Fruit fly (Drosophila melanogaster): ENCODE data around the gene cup.
A peak's percentile ranks its signal among the peaks of the same experiment; 100 is the strongest.

Gene cup

dm6 chr2L:6686612-6687011 is 23.1 kb downstream of the cup start, which contains the start of gene CG11327:
TSS of gene CG11327 (minus strand) at chr2L:6686712.
- TF ChIP-seq Pif1A (GFP tag; optimal IDR thresholded peaks at IDR 0.05): no peak
- TF ChIP-seq CG15710 (tag; optimal IDR thresholded peaks at IDR 0.05): no peak
- no peak for TF ChIP-seq CG32121 (GFP tag; IDR thresholded peaks at IDR 0.05)
- TF ChIP-seq rn (GFP tag; IDR thresholded peaks at IDR 0.05): no peak
- TF ChIP-seq CG10348 (GFP tag; IDR thresholded peaks at IDR 0.05): no peak
- TF ChIP-seq CG8301 (tag; optimal IDR thresholded peaks at IDR 0.05): no peak
- TF ChIP-seq CG8159 (tag; optimal IDR thresholded peaks at IDR 0.05): no peak
- TF ChIP-seq CG13204 (GFP tag; optimal IDR thresholded peaks at IDR 0.05): no peak
- TF ChIP-seq Pif1B (GFP tag; optimal IDR thresholded peaks at IDR 0.05): no peak
- no peak for TF ChIP-seq CG9948 (tag; optimal IDR thresholded peaks at IDR 0.05)

- TF ChIP-seq CG8159 (tag; optimal IDR thresholded peaks at IDR 0.05) (peak; percentile 4), Pif1A (GFP tag; optimal IDR thresholded peaks at IDR 0.05) (peak; percentile 22), fd96Ca (GFP tag; IDR thresholded peaks at IDR 0.05) (no peak), CG15710 (tag; optimal IDR thresholded peaks at IDR 0.05) (peak; percentile 1), Pif1B (GFP tag; optimal IDR thresholded peaks at IDR 0.05) (no peak), CG14655 (GFP tag; optimal IDR thresholded peaks at IDR 0.05) (peak; percentile 59), CG9948 (tag; optimal IDR thresholded peaks at IDR 0.05) (peak; percentile 25), CG8301 (tag; optimal IDR thresholded peaks at IDR 0.05) (peak; percentile 30), CG17806 (tag; optimal IDR thresholded peaks at IDR 0.05) (peak; percentile 33), Snoo (tag; optimal IDR thresholded peaks at IDR 0.05) (no peak), CG34367 (tag; optimal IDR thresholded peaks at IDR 0.05) (peak; percentile 14)
These were observed 28.6 kb downstream of the cup start for dm6 chr2L:6692048-6692447.

- TF ChIP-seq CG34367 (tag; optimal IDR thresholded peaks at IDR 0.05): peak; percentile 66
- peak; percentile 69 for TF ChIP-seq CG9948 (tag; optimal IDR thresholded peaks at IDR 0.05)
- no peak for TF ChIP-seq Ets98B (GFP tag; IDR thresholded peaks at IDR 0.05)
- 0 out of 3 replicates have a peak, but pooled peaks have one; percentile 59 for TF ChIP-seq CG4496 (GFP tag; IDR thresholded peaks at IDR 0.05)
- peak; percentile 44 for TF ChIP-seq Snoo (tag; optimal IDR thresholded peaks at IDR 0.05)
- no peak for TF ChIP-seq CG10348 (GFP tag; IDR thresholded peaks at IDR 0.05)
- peak; percentile 81 for TF ChIP-seq CG8301 (tag; optimal IDR thresholded peaks at IDR 0.05)
- peak; percentile 43 for TF ChIP-seq D1 (tag; optimal IDR thresholded peaks at IDR 0.05)
- 0 out of 2 replicates have a peak, but pooled peaks have one; percentile 23 for TF ChIP-seq CG12605 (GFP tag; IDR thresholded peaks at IDR 0.05)
- TF ChIP-seq CG17806 (tag; optimal IDR thresholded peaks at IDR 0.05): peak; percentile 52
- TF ChIP-seq Pif1A (GFP tag; optimal IDR thresholded peaks at IDR 0.05): peak; percentile 65
- peak; percentile 83 for TF ChIP-seq CG8159 (tag; optimal IDR thresholded peaks at IDR 0.05)
- peak; percentile 86 for TF ChIP-seq CG14655 (GFP tag; optimal IDR thresholded peaks at IDR 0.05)
- peak; percentile 39 for TF ChIP-seq Pif1B (GFP tag; optimal IDR thresholded peaks at IDR 0.05)
- no peak for TF ChIP-seq EcR (GFP tag; optimal IDR thresholded peaks at IDR 0.05)
- TF ChIP-seq fd96Ca (GFP tag; IDR thresholded peaks at IDR 0.05): peak; percentile 30; the same call in 1 of the 3 replicates
- TF ChIP-seq gl (tag; optimal IDR thresholded peaks at IDR 0.05): no peak
- TF ChIP-seq CG32121 (GFP tag; IDR thresholded peaks at IDR 0.05): no peak
- peak; percentile 77 for TF ChIP-seq CG15710 (tag; optimal IDR thresholded peaks at IDR 0.05)
- TF ChIP-seq CG13204 (GFP tag; optimal IDR thresholded peaks at IDR 0.05): peak; percentile 55
- no peak for TF ChIP-seq rn (GFP tag; IDR thresholded peaks at IDR 0.05)
These were observed 30.4 kb downstream of the cup start for dm6 chr2L:6693794-6694254.

dm6 chr2L:6696229-6696628 is 32.8 kb downstream of the cup start:
- TF ChIP-seq CG4496 (GFP tag; IDR thresholded peaks at IDR 0.05) (no peak), Pif1A (GFP tag; optimal IDR thresholded peaks at IDR 0.05) (no peak), CG8301 (tag; optimal IDR thresholded peaks at IDR 0.05) (no peak), D1 (tag; optimal IDR thresholded peaks at IDR 0.05) (no peak), CG10348 (GFP tag; IDR thresholded peaks at IDR 0.05) (no peak), rn (GFP tag; IDR thresholded peaks at IDR 0.05) (no peak), CG32121 (GFP tag; IDR thresholded peaks at IDR 0.05) (no peak), EcR (GFP tag; optimal IDR thresholded peaks at IDR 0.05) (no peak), CG17806 (tag; optimal IDR thresholded peaks at IDR 0.05) (no peak), Snoo (tag; optimal IDR thresholded peaks at IDR 0.05) (no peak), CG12605 (GFP tag; IDR thresholded peaks at IDR 0.05) (no peak), CG13204 (GFP tag; optimal IDR thresholded peaks at IDR 0.05) (no peak)

- TF ChIP-seq CG14655 (GFP tag; optimal IDR thresholded peaks at IDR 0.05): peak; percentile 62
- TF ChIP-seq Ets98B (GFP tag; IDR thresholded peaks at IDR 0.05): peak; percentile 83
- TF ChIP-seq CG15710 (tag; optimal IDR thresholded peaks at IDR 0.05): peak; percentile 57
- TF ChIP-seq CG13204 (GFP tag; optimal IDR thresholded peaks at IDR 0.05): no peak
- peak; percentile 83; the same call in 2 of the 3 replicates for TF ChIP-seq fd96Ca (GFP tag; IDR thresholded peaks at IDR 0.05)
- peak; percentile 89 for TF ChIP-seq CG32121 (GFP tag; IDR thresholded peaks at IDR 0.05)
- TF ChIP-seq Pif1A (GFP tag; optimal IDR thresholded peaks at IDR 0.05): peak; percentile 65
- peak; percentile 55 for TF ChIP-seq CG34367 (tag; optimal IDR thresholded peaks at IDR 0.05)
- no peak for TF ChIP-seq gl (tag; optimal IDR thresholded peaks at IDR 0.05)
- TF ChIP-seq D1 (tag; optimal IDR thresholded peaks at IDR 0.05): no peak
- TF ChIP-seq rn (GFP tag; IDR thresholded peaks at IDR 0.05): peak; percentile 65
- TF ChIP-seq Snoo (tag; optimal IDR thresholded peaks at IDR 0.05): peak; percentile 55
- TF ChIP-seq CG10348 (GFP tag; IDR thresholded peaks at IDR 0.05): no peak
- peak; percentile 66 for TF ChIP-seq CG8301 (tag; optimal IDR thresholded peaks at IDR 0.05)
- TF ChIP-seq EcR (GFP tag; optimal IDR thresholded peaks at IDR 0.05): no peak
- TF ChIP-seq CG17806 (tag; optimal IDR thresholded peaks at IDR 0.05): peak; percentile 60
- TF ChIP-seq CG12605 (GFP tag; IDR thresholded peaks at IDR 0.05): peak; percentile 78
- peak; percentile 62 for TF ChIP-seq CG8159 (tag; optimal IDR thresholded peaks at IDR 0.05)
- TF ChIP-seq Pif1B (GFP tag; optimal IDR thresholded peaks at IDR 0.05): peak; percentile 64
- peak; percentile 55 for TF ChIP-seq CG9948 (tag; optimal IDR thresholded peaks at IDR 0.05)
- TF ChIP-seq CG4496 (GFP tag; IDR thresholded peaks at IDR 0.05): peak; percentile 89
These were observed 34.9 kb downstream of the cup start for dm6 chr2L:6698387-6698786.

dm6 chr2L:6700742-6701141 is 37.3 kb downstream of the cup start:
- TF ChIP-seq CG15710 (tag; optimal IDR thresholded peaks at IDR 0.05) (no peak), gl (tag; optimal IDR thresholded peaks at IDR 0.05) (no peak), D1 (tag; optimal IDR thresholded peaks at IDR 0.05) (no peak), EcR (GFP tag; optimal IDR thresholded peaks at IDR 0.05) (no peak), CG8159 (tag; optimal IDR thresholded peaks at IDR 0.05) (no peak), Snoo (tag; optimal IDR thresholded peaks at IDR 0.05) (no peak)
